Fruit fly (Drosophila melanogaster) whole organism, embryonic: ENCODE measurements around the gene CG15047.

ENCODE experiments used
- Atf6 ChIP-seq: fragments of 200-800 bp; sonication (Bioruptor generic); IDR thresholded peaks from 2 replicates; pipeline ENCODE4 v1.3.6; 2022; ENCODE audit warnings: missing biosample characterization, missing genetic modification characterization
- CG10321 ChIP-seq: fragments of 200-800 bp; sonication (Bioruptor generic); IDR thresholded peaks from 2 replicates; pipeline ENCODE4 v1.3.6; 2022; ENCODE audit warnings: missing biosample characterization, missing genetic modification characterization
- CG10565 ChIP-seq: fragments of 200-800 bp; sonication (Bioruptor generic); optimal IDR thresholded peaks from 3 replicates; lab custom pipeline; 2016; ENCODE audit warnings: missing biosample characterization, mild to moderate bottlenecking, missing genetic modification characterization
- CG11504 ChIP-seq: fragments of 200-800 bp; sonication (Bioruptor generic); optimal IDR thresholded peaks from 3 replicates; lab custom pipeline; 2019; ENCODE audit warnings: missing biosample characterization, mild to moderate bottlenecking, missing genetic modification characterization, moderate library complexity
- CG11695 ChIP-seq: fragments of 200-800 bp; sonication (Bioruptor generic); IDR thresholded peaks from 3 replicates; pipeline ENCODE4 v1.3.6; 2022; ENCODE audit warnings: missing biosample characterization, missing genetic modification characterization
- CG12942 ChIP-seq: fragments of 200-800 bp; sonication (Bioruptor generic); optimal IDR thresholded peaks from 3 replicates; lab custom pipeline; 2016; ENCODE audit warnings: missing biosample characterization, missing genetic modification characterization
- CG15601 ChIP-seq: fragments of 200-800 bp; sonication (Bioruptor generic); optimal IDR thresholded peaks from 3 replicates; lab custom pipeline; 2019; ENCODE audit warnings: missing biosample characterization, mild to moderate bottlenecking, missing genetic modification characterization, moderate library complexity
- CG1602 ChIP-seq: fragments of 200-800 bp; sonication (Bioruptor generic); optimal IDR thresholded peaks from 3 replicates; lab custom pipeline; 2016; ENCODE audit warnings: missing biosample characterization, missing genetic modification characterization
- CG1647 ChIP-seq: fragments of 200-800 bp; sonication (Bioruptor generic); optimal IDR thresholded peaks from 3 replicates; lab custom pipeline; 2016; ENCODE audit warnings: missing biosample characterization, missing genetic modification characterization
- CG16779 ChIP-seq: fragments of 200-800 bp; sonication (Bioruptor generic); IDR thresholded peaks from 2 replicates; pipeline ENCODE4 v1.3.6; 2022; ENCODE audit warnings: missing biosample characterization, missing genetic modification characterization
- CG16815 ChIP-seq: fragments of 200-800 bp; sonication (Bioruptor generic); optimal IDR thresholded peaks from 3 replicates; lab custom pipeline; 2017; ENCODE audit warnings: missing biosample characterization, mild to moderate bottlenecking, missing genetic modification characterization
- CG30431 ChIP-seq: fragments of 200-800 bp; sonication (Bioruptor generic); optimal IDR thresholded peaks from 2 replicates; lab custom pipeline; 2017; ENCODE audit warnings: missing biosample characterization, missing genetic modification characterization
- CG34422 ChIP-seq: fragments of 200-800 bp; sonication (Bioruptor generic); IDR thresholded peaks from 3 replicates; pipeline ENCODE4 v1.3.6; 2022; ENCODE audit warnings: missing biosample characterization, missing genetic modification characterization
- CG3847 ChIP-seq: fragments of 200-800 bp; sonication (Bioruptor generic); IDR thresholded peaks from 2 replicates; pipeline ENCODE4 v1.3.6; 2022; ENCODE audit warnings: missing biosample characterization, missing genetic modification characterization
- CG4282 ChIP-seq: fragments of 200-800 bp; sonication (Bioruptor generic); optimal IDR thresholded peaks from 2 replicates; lab custom pipeline; 2016; ENCODE audit warnings: missing biosample characterization, missing genetic modification characterization
- CG6791 ChIP-seq: fragments of 200-800 bp; sonication (Bioruptor generic); IDR thresholded peaks from 3 replicates; pipeline ENCODE4 v1.3.6; 2022; ENCODE audit warnings: missing biosample characterization, missing genetic modification characterization; ENCODE audit not compliant: partially characterized antibody
- CG7987 ChIP-seq: fragments of 200-800 bp; sonication (Bioruptor generic); optimal IDR thresholded peaks from 2 replicates; lab custom pipeline; 2018; ENCODE audit warnings: missing biosample characterization, mild to moderate bottlenecking, missing genetic modification characterization, moderate library complexity
- CG8478 ChIP-seq: fragments of >200 bp; optimal IDR thresholded peaks from 2 replicates; lab custom pipeline; 2018
- CHES-1-like ChIP-seq: fragments of 200-800 bp; sonication (Bioruptor generic); optimal IDR thresholded peaks from 2 replicates; lab custom pipeline; 2016; ENCODE audit warnings: missing biosample characterization, missing genetic modification characterization
- CoRest ChIP-seq: fragments of 200-800 bp; sonication (Bioruptor generic); optimal IDR thresholded peaks from 3 replicates; lab custom pipeline; 2018; ENCODE audit warnings: missing biosample characterization, mild to moderate bottlenecking, missing genetic modification characterization, moderate library complexity
- D19A ChIP-seq: fragments of 200-800 bp; optimal IDR thresholded peaks from 3 replicates; lab custom pipeline; 2019; ENCODE audit warnings: missing biosample characterization, mild to moderate bottlenecking, missing genetic modification characterization, moderate library complexity
- Dbx ChIP-seq: fragments of 200-800 bp; sonication (Bioruptor generic); IDR thresholded peaks from 3 replicates; pipeline ENCODE4 v1.3.6; 2022; ENCODE audit warnings: missing biosample characterization, missing genetic modification characterization
- Drgx ChIP-seq: fragments of 200-800 bp; sonication (Bioruptor generic); IDR thresholded peaks from 2 replicates; pipeline ENCODE4 v1.3.6; 2022; ENCODE audit warnings: missing biosample characterization, missing genetic modification characterization
- H2.0 ChIP-seq: fragments of 200-800 bp; sonication (Bioruptor generic); IDR thresholded peaks from 2 replicates; pipeline ENCODE4 v1.3.6; 2022; ENCODE audit warnings: missing biosample characterization, missing genetic modification characterization
- HLH4C ChIP-seq: fragments of 200-800 bp; sonication (Bioruptor generic); IDR thresholded peaks from 3 replicates; pipeline ENCODE4 v1.3.6; 2022; ENCODE audit warnings: missing biosample characterization, missing genetic modification characterization; ENCODE audit not compliant: partially characterized antibody
- HLHmδ ChIP-seq: fragments of 200-800 bp; sonication (Bioruptor generic); optimal IDR thresholded peaks from 2 replicates; lab custom pipeline; 2018; ENCODE audit warnings: missing biosample characterization, mild to moderate bottlenecking, missing genetic modification characterization, moderate library complexity
- Max ChIP-seq: fragments of 200-800 bp; sonication (Bioruptor generic); optimal IDR thresholded peaks from 2 replicates; lab custom pipeline; 2016; ENCODE audit warnings: missing biosample characterization, mild to moderate bottlenecking, missing genetic modification characterization
- Nf-YB ChIP-seq: fragments of 200-800 bp; sonication (Bioruptor generic); optimal IDR thresholded peaks from 3 replicates; lab custom pipeline; 2019; ENCODE audit warnings: missing biosample characterization, mild to moderate bottlenecking, missing genetic modification characterization, moderate library complexity
- Scr ChIP-seq: fragments of 200-800 bp; sonication (Bioruptor generic); IDR thresholded peaks from 2 replicates; pipeline ENCODE4 v1.3.6; 2022; ENCODE audit warnings: missing biosample characterization, missing genetic modification characterization; ENCODE audit not compliant: partially characterized antibody
- Six4 ChIP-seq: fragments of 200-800 bp; sonication (Bioruptor generic); optimal IDR thresholded peaks from 2 replicates; lab custom pipeline; 2016; ENCODE audit warnings: missing biosample characterization, missing genetic modification characterization
- Taf1 ChIP-seq: fragments of 200-800 bp; sonication (Bioruptor generic); IDR thresholded peaks from 2 replicates; pipeline ENCODE4 v1.3.6; 2022; ENCODE audit warnings: missing biosample characterization, missing genetic modification characterization
- abd-A ChIP-seq: fragments of 200-800 bp; sonication (Bioruptor generic); optimal IDR thresholded peaks from 3 replicates; lab custom pipeline; 2019; ENCODE audit warnings: missing biosample characterization, mild to moderate bottlenecking, missing genetic modification characterization, moderate library complexity
- ac ChIP-seq: fragments of 200-800 bp; sonication (Bioruptor generic); optimal IDR thresholded peaks from 3 replicates; lab custom pipeline; 2017; ENCODE audit warnings: missing biosample characterization, mild to moderate bottlenecking, missing genetic modification characterization
- bigmax ChIP-seq: fragments of 200-800 bp; sonication (Bioruptor generic); optimal IDR thresholded peaks from 2 replicates; lab custom pipeline; 2018; ENCODE audit warnings: missing biosample characterization, mild to moderate bottlenecking, missing genetic modification characterization
- cg ChIP-seq: fragments of 200-800 bp; sonication (Bioruptor generic); optimal IDR thresholded peaks from 3 replicates; lab custom pipeline; 2019; ENCODE audit warnings: missing biosample characterization, mild to moderate bottlenecking, missing genetic modification characterization, moderate library complexity
- da ChIP-seq: fragments of 200-800 bp; sonication (Bioruptor generic); optimal IDR thresholded peaks from 2 replicates; lab custom pipeline; 2016; ENCODE audit warnings: missing biosample characterization, missing genetic modification characterization
- dm ChIP-seq: fragments of 200-800 bp; sonication (Bioruptor generic); optimal IDR thresholded peaks from 3 replicates; lab custom pipeline; 2016; ENCODE audit warnings: missing biosample characterization, missing genetic modification characterization
- emc ChIP-seq: fragments of 200-800 bp; sonication (Bioruptor generic); optimal IDR thresholded peaks from 2 replicates; lab custom pipeline; 2016; ENCODE audit warnings: missing biosample characterization, missing genetic modification characterization
- exex ChIP-seq: fragments of 200-800 bp; sonication (Bioruptor generic); optimal IDR thresholded peaks from 4 replicates; lab custom pipeline; 2018; ENCODE audit warnings: missing biosample characterization, mild to moderate bottlenecking, missing genetic modification characterization, moderate library complexity
- gem ChIP-seq: fragments of 200-800 bp; sonication (Bioruptor generic); optimal IDR thresholded peaks from 2 replicates; lab custom pipeline; 2019; ENCODE audit warnings: missing biosample characterization, mild to moderate bottlenecking, missing genetic modification characterization, moderate library complexity
- ind ChIP-seq: fragments of 200-800 bp; sonication (Bioruptor generic); optimal IDR thresholded peaks from 3 replicates; lab custom pipeline; 2016; ENCODE audit warnings: missing biosample characterization, missing genetic modification characterization
- klu ChIP-seq: fragments of 200-800 bp; sonication (Bioruptor generic); IDR thresholded peaks from 2 replicates; pipeline ENCODE4 v1.3.6; 2022; ENCODE audit warnings: missing biosample characterization, missing genetic modification characterization
- knrl ChIP-seq: fragments of 200-800 bp; sonication (Bioruptor generic); IDR thresholded peaks from 3 replicates; pipeline ENCODE4 v1.3.6; 2022; ENCODE audit warnings: missing biosample characterization, missing genetic modification characterization; ENCODE audit not compliant: partially characterized antibody
- lmd ChIP-seq: fragments of 200-800 bp; sonication (Bioruptor generic); IDR thresholded peaks from 2 replicates; pipeline ENCODE4 v1.3.6; 2022; ENCODE audit warnings: missing biosample characterization, missing genetic modification characterization
- lola ChIP-seq, 3 experiments: fragments of >200 bp in 2 of 3; fragments of 200-800 bp in 1 of 3; sonication (Bioruptor generic) in 1 of 3; optimal IDR thresholded peaks; 2 replicates each; lab custom pipeline; 2017 to 2019; ENCODE audit warnings: missing biosample characterization in 3 of 3, missing genetic modification characterization in 3 of 3, mild to moderate bottlenecking in 1 of 3, moderate library complexity in 1 of 3
- otp ChIP-seq: fragments of 200-800 bp; sonication (Bioruptor generic); IDR thresholded peaks from 3 replicates; pipeline ENCODE4, ENCODE4 v1.3.6; 2022; ENCODE audit warnings: missing biosample characterization, missing genetic modification characterization
- run ChIP-seq: fragments of 200-800 bp; sonication (Bioruptor generic); optimal IDR thresholded peaks from 3 replicates; lab custom pipeline; 2018; ENCODE audit warnings: missing biosample characterization, mild to moderate bottlenecking, missing genetic modification characterization
- salm ChIP-seq: fragments of 200-800 bp; sonication (Bioruptor generic); optimal IDR thresholded peaks from 2 replicates; lab custom pipeline; 2018; ENCODE audit warnings: missing biosample characterization, mild to moderate bottlenecking, missing genetic modification characterization
- sens ChIP-seq: fragments of 200-800 bp; sonication (Bioruptor generic); peaks from one replicate; lab custom pipeline; 2016; ENCODE audit warnings: missing biosample characterization, missing genetic modification characterization
- tgo ChIP-seq: fragments of 200-800 bp; sonication (Bioruptor generic); IDR thresholded peaks from 3 replicates; pipeline ENCODE4 v1.3.6; 2022; ENCODE audit warnings: missing biosample characterization, missing genetic modification characterization

The CG15047 gene

dm6 chrX:18565630-18566319, 37.3 kb downstream of the CG15047 start (continued):
- TF ChIP-seq CoRest (no peak), CG1647 (no peak), CG16779 (GFP tag; lab: Robert Waterston, UW) (no peak), CG10321 (GFP tag; lab: Robert Waterston, UW) (no peak), abd-A (tag; lab: Kevin White, UChicago) (no peak), H2.0 (0 out of 2 replicates have a peak, but pooled peaks have one; percentile 30), klu (GFP tag; lab: Robert Waterston, UW) (no peak), Dbx (GFP tag; lab: Robert Waterston, UW) (no peak), bigmax (no peak), CHES-1-like (GFP tag; lab: Kevin White, UChicago) (no peak), Scr (no peak; the same call in 1 of the 2 replicates), CG30431 (GFP tag; lab: Kevin White, UChicago) (no peak), CG6791 (no peak), dm (GFP tag; lab: Kevin White, UChicago) (no peak), gem (peak; percentile 39), HLH4C (GFP tag; lab: Robert Waterston, UW) (no peak), Nf-YB (GFP tag; lab: Kevin White, UChicago) (no peak), otp (GFP tag; lab: Robert Waterston, UW) (no peak), CG7987 (GFP tag; lab: Kevin White, UChicago) (no peak), Taf1 (GFP tag; lab: Robert Waterston, UW) (no peak), CG11695 (GFP tag; lab: Robert Waterston, UW) (0 out of 3 replicates have a peak, but pooled peaks have one; percentile 40), Max (GFP tag; lab: Kevin White, UChicago) (no peak), CG16815 (GFP tag; lab: Kevin White, UChicago) (no peak), run (tag; lab: Kevin White, UChicago) (no peak), CG4282 (GFP tag; lab: Kevin White, UChicago) (no peak), CG12942 (GFP tag; lab: Kevin White, UChicago) (no peak), sens (GFP tag; lab: Kevin White, UChicago) (no peak), CG11504 (tag; lab: Kevin White, UChicago) (peak; percentile 19), da (GFP tag; lab: Kevin White, UChicago) (no peak), Atf6 (GFP tag; lab: Robert Waterston, UW) (no peak), salm (tag; lab: Kevin White, UChicago) (no peak), emc (GFP tag; lab: Kevin White, UChicago) (no peak), knrl (GFP tag; lab: Robert Waterston, UW) (no peak; the same call in 2 of the 3 replicates), Six4 (GFP tag; lab: Kevin White, UChicago) (no peak), lmd (GFP tag; lab: Robert Waterston, UW) (peak; percentile 30; the same call in 1 of the 2 replicates), CG10565 (GFP tag; lab: Kevin White, UChicago) (no peak), CG8478 (lab: Kevin White, UChicago) (no peak), ac (GFP tag; lab: Kevin White, UChicago) (no peak), lola (GFP tag; optimal IDR thresholded peaks at IDR 0.05; lab: Kevin White, UChicago) (no peak), cg (no peak), tgo (peak; percentile 29; the same call in 1 of the 3 replicates), CG3847 (GFP tag; lab: Robert Waterston, UW) (no peak), CG34422 (GFP tag; lab: Robert Waterston, UW) (0 out of 3 replicates have a peak, but pooled peaks have one; percentile 22), Drgx (GFP tag; lab: Robert Waterston, UW) (peak; percentile 68), HLHmδ (no peak), ind (no peak), CG15601 (tag; lab: Kevin White, UChicago) (no peak), CG1602 (GFP tag; lab: Kevin White, UChicago) (no peak), D19A (no peak), exex (tag; lab: Kevin White, UChicago) (no peak)
